In the genomic region with DNA sequence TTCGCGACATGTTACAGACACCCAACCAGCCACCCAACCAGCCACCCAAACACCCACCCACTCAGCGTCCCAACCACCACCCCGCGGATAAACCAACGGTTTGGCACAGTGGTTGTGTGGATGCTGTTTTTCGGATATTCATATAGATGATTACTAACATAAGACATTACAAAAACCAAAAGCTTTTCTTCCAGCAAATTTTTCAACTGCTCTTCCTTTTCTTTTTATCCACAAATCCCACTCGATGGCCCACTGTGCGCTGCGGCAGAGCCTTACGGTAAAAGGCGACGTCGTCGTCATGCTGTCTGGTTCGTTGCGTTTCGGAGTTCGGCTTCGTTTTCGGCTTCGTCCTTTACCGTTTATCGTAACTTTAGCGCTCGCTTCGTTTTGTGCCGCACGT, we compare ENCODE assay signal across 5 fruit fly cellular contexts.
TF ChIP-seq lines count a peak whose summit lies in the region.

No protein-coding gene starts in this region.

- TF ChIP-seq CTCF in whole organism, embryonic (GFP tag; optimal IDR thresholded peaks at IDR 0.05; lab: Kevin White, UChicago), result no peak

TF ChIP-seq in whole organism, adult, 20 proteins besides CTCF, POLR2A, EP300 and RAD21:
- TF ChIP-seq CG33017 (tag; optimal IDR thresholded peaks at IDR 0.05; lab: Kevin White, UChicago) (peak; percentile 35), ovo (GFP tag; optimal IDR thresholded peaks at IDR 0.05; lab: Kevin White, UChicago) (no peak), CG11617 (GFP tag; optimal IDR thresholded peaks at IDR 0.05; lab: Kevin White, UChicago) (no peak), CG7101 (tag; optimal IDR thresholded peaks at IDR 0.05; lab: Kevin White, UChicago) (no peak), CG5204 (GFP tag; optimal IDR thresholded peaks at IDR 0.05; lab: Kevin White, UChicago) (peak; percentile 15), CG12768 (GFP tag; optimal IDR thresholded peaks at IDR 0.05; lab: Kevin White, UChicago) (peak; percentile 26), CG1620 (GFP tag; optimal IDR thresholded peaks at IDR 0.05; lab: Kevin White, UChicago) (no peak), CG7045 (GFP tag; optimal IDR thresholded peaks at IDR 0.05; lab: Kevin White, UChicago) (peak; percentile 30), Mnt (GFP tag; optimal IDR thresholded peaks at IDR 0.05; lab: Kevin White, UChicago) (no peak), Clk (GFP tag; optimal IDR thresholded peaks at IDR 0.05; lab: Kevin White, UChicago) (peak; percentile 9)

TF ChIP-seq in whole organism, embryonic, 481 proteins besides CTCF, POLR2A, EP300 and RAD21 (continues in another document):
- TF ChIP-seq caup (GFP tag; optimal IDR thresholded peaks at IDR 0.05; lab: Kevin White, UChicago; ENCODE audit: severe bottlenecking) (peak; percentile 70), sr (GFP tag; IDR thresholded peaks at IDR 0.05; lab: Robert Waterston, UW) (no peak), ci (GFP tag; IDR thresholded peaks at IDR 0.05; lab: Robert Waterston, UW) (peak; percentile 84; the same call in 2 of the 3 replicates), CHES-1-like (GFP tag; optimal IDR thresholded peaks at IDR 0.05; lab: Kevin White, UChicago) (peak; percentile 25), nmo (GFP tag; optimal IDR thresholded peaks at IDR 0.05; lab: Kevin White, UChicago) (peak; percentile 48), CG2116 (GFP tag; optimal IDR thresholded peaks at IDR 0.05; lab: Kevin White, UChicago) (no peak), dmrt11E (tag; optimal IDR thresholded peaks at IDR 0.05; lab: Kevin White, UChicago) (peak; percentile 53), run (tag; optimal IDR thresholded peaks at IDR 0.05; lab: Kevin White, UChicago) (no peak), chinmo (GFP tag; IDR thresholded peaks at IDR 0.05; lab: Robert Waterston, UW; ENCODE audit: partially characterized antibody) (no peak), D19A (tag; optimal IDR thresholded peaks at IDR 0.05; lab: Kevin White, UChicago) (peak; percentile 9), ftz-f1 (GFP tag; optimal IDR thresholded peaks at IDR 0.05; lab: Kevin White, UChicago) (no peak), grau (tag; optimal IDR thresholded peaks at IDR 0.05; lab: Kevin White, UChicago) (peak; percentile 54), az2 (GFP tag; optimal IDR thresholded peaks at IDR 0.05; lab: Kevin White, UChicago) (peak; percentile 36), ken (GFP tag; IDR thresholded peaks at IDR 0.05; lab: Robert Waterston, UW) (peak; percentile 49; the same call in 2 of the 3 replicates), CG9817 (tag; optimal IDR thresholded peaks at IDR 0.05; lab: Kevin White, UChicago) (peak; percentile 43), ATbp (GFP tag; optimal IDR thresholded peaks at IDR 0.05; lab: Kevin White, UChicago) (peak; percentile 48), esg (GFP tag; conservative IDR thresholded peaks at IDR 0.05; lab: Robert Waterston, UW) (peak; percentile 64; the same call in 1 of the 2 replicates), gem (tag; optimal IDR thresholded peaks at IDR 0.05; lab: Kevin White, UChicago) (peak; percentile 73)

TF ChIP-seq in whole organism, prepupa, 60 proteins besides CTCF, POLR2A, EP300 and RAD21 (continues in another document):
- TF ChIP-seq fd85E (GFP tag; optimal IDR thresholded peaks at IDR 0.05; lab: Kevin White, UChicago) (no peak), net (GFP tag; optimal IDR thresholded peaks at IDR 0.05; lab: Kevin White, UChicago) (no peak), CG3032 (tag; optimal IDR thresholded peaks at IDR 0.05; lab: Kevin White, UChicago) (no peak), CG7368 (GFP tag; optimal IDR thresholded peaks at IDR 0.05; lab: Kevin White, UChicago) (peak; percentile 25), spab (GFP tag; optimal IDR thresholded peaks at IDR 0.05; lab: Kevin White, UChicago) (no peak), Blimp-1 (GFP tag; optimal IDR thresholded peaks at IDR 0.05; lab: Kevin White, UChicago) (no peak), Sox102F (GFP tag; optimal IDR thresholded peaks at IDR 0.05; lab: Kevin White, UChicago) (peak; percentile 11), esn (GFP tag; optimal IDR thresholded peaks at IDR 0.05; lab: Kevin White, UChicago) (no peak), pdm3 (GFP tag; optimal IDR thresholded peaks at IDR 0.05; lab: Kevin White, UChicago) (peak; percentile 33), Sox15 (GFP tag; optimal IDR thresholded peaks at IDR 0.05; lab: Kevin White, UChicago) (no peak), CG4318 (GFP tag; optimal IDR thresholded peaks at IDR 0.05; lab: Kevin White, UChicago) (no peak), CG6854 (GFP tag; optimal IDR thresholded peaks at IDR 0.05; lab: Kevin White, UChicago) (no peak), CG34406 (GFP tag; optimal IDR thresholded peaks at IDR 0.05; lab: Kevin White, UChicago) (no peak), topi (GFP tag; optimal IDR thresholded peaks at IDR 0.05; lab: Kevin White, UChicago) (peak; percentile 15), CG6163 (GFP tag; IDR thresholded peaks at IDR 0.05; lab: Robert Waterston, UW) (peak; percentile 76), CG32006 (GFP tag; optimal IDR thresholded peaks at IDR 0.05; lab: Kevin White, UChicago) (peak; percentile 16), svp (GFP tag; lab: Kevin White, UChicago) (peak; percentile 68), Met (GFP tag; optimal IDR thresholded peaks at IDR 0.05; lab: Kevin White, UChicago) (peak; percentile 17), Hr4 (GFP tag; optimal IDR thresholded peaks at IDR 0.05; lab: Kevin White, UChicago) (peak; percentile 18), eg (GFP tag; IDR thresholded peaks at IDR 0.05; lab: Robert Waterston, UW) (peak; percentile 79), CG3919 (GFP tag; optimal IDR thresholded peaks at IDR 0.05; lab: Kevin White, UChicago) (peak; percentile 28)

TF ChIP-seq in whole organism, pupa, 21 proteins besides CTCF, POLR2A, EP300 and RAD21:
- TF ChIP-seq rn (GFP tag; IDR thresholded peaks at IDR 0.05; lab: Robert Waterston, UW), result no peak
- TF ChIP-seq CG8159 (tag; optimal IDR thresholded peaks at IDR 0.05; lab: Kevin White, UChicago), result peak; percentile 30
- peak; percentile 59 for TF ChIP-seq Ets98B (GFP tag; IDR thresholded peaks at IDR 0.05; lab: Robert Waterston, UW)
- no peak for TF ChIP-seq CG9948 (tag; optimal IDR thresholded peaks at IDR 0.05; lab: Kevin White, UChicago)
- peak; percentile 32; the same call in 1 of the 2 replicates for TF ChIP-seq CG12605 (GFP tag; IDR thresholded peaks at IDR 0.05; lab: Robert Waterston, UW)
- TF ChIP-seq CG34367 (tag; optimal IDR thresholded peaks at IDR 0.05; lab: Kevin White, UChicago), result peak; percentile 15
- peak; percentile 26 for TF ChIP-seq Pif1B (GFP tag; optimal IDR thresholded peaks at IDR 0.05; lab: Kevin White, UChicago)
- TF ChIP-seq CG8301 (tag; optimal IDR thresholded peaks at IDR 0.05; lab: Kevin White, UChicago), result peak; percentile 25
- no peak for TF ChIP-seq gl (tag; optimal IDR thresholded peaks at IDR 0.05; lab: Kevin White, UChicago)
- TF ChIP-seq CG14655 (GFP tag; optimal IDR thresholded peaks at IDR 0.05; lab: Kevin White, UChicago), result peak; percentile 36
- no peak for TF ChIP-seq Snoo (tag; optimal IDR thresholded peaks at IDR 0.05; lab: Kevin White, UChicago)
- no peak for TF ChIP-seq D1 (tag; optimal IDR thresholded peaks at IDR 0.05; lab: Kevin White, UChicago)
- TF ChIP-seq CG15710 (tag; optimal IDR thresholded peaks at IDR 0.05; lab: Kevin White, UChicago), result peak; percentile 40
- TF ChIP-seq fd96Ca (GFP tag; IDR thresholded peaks at IDR 0.05; lab: Robert Waterston, UW), result peak; percentile 70
- TF ChIP-seq CG10348 (GFP tag; IDR thresholded peaks at IDR 0.05; lab: Robert Waterston, UW), result no peak
- TF ChIP-seq Pif1A (GFP tag; optimal IDR thresholded peaks at IDR 0.05; lab: Kevin White, UChicago), result no peak
- TF ChIP-seq CG13204 (GFP tag; optimal IDR thresholded peaks at IDR 0.05; lab: Kevin White, UChicago), result no peak
- no peak for TF ChIP-seq EcR (GFP tag; optimal IDR thresholded peaks at IDR 0.05; lab: Kevin White, UChicago)
- TF ChIP-seq CG4496 (GFP tag; IDR thresholded peaks at IDR 0.05; lab: Robert Waterston, UW), result peak; percentile 84
- no peak for TF ChIP-seq CG17806 (tag; optimal IDR thresholded peaks at IDR 0.05; lab: Kevin White, UChicago)
- peak; percentile 34; the same call in 1 of the 2 replicates for TF ChIP-seq CG32121 (GFP tag; IDR thresholded peaks at IDR 0.05; lab: Robert Waterston, UW)

TF ChIP-seq in whole organism, wandering third instar larva, 38 proteins besides CTCF, POLR2A, EP300 and RAD21 (continues in another document):
- TF ChIP-seq Hnf4 (GFP tag; optimal IDR thresholded peaks at IDR 0.05; lab: Kevin White, UChicago) (no peak), Abd-B (GFP tag; optimal IDR thresholded peaks at IDR 0.05; lab: Kevin White, UChicago) (no peak), usp (GFP tag; optimal IDR thresholded peaks at IDR 0.05; lab: Kevin White, UChicago) (no peak), dl (GFP tag; optimal IDR thresholded peaks at IDR 0.05; lab: Kevin White, UChicago; ENCODE audit: insufficient read depth in 1 of 2, partially characterized antibody in 2 of 2) (no peak), Mio (GFP tag; optimal IDR thresholded peaks at IDR 0.05; lab: Kevin White, UChicago) (no peak), Rel (GFP tag; optimal IDR thresholded peaks at IDR 0.05; lab: Kevin White, UChicago) (no peak), Rel (tag; optimal IDR thresholded peaks at IDR 0.05; lab: Kevin White, UChicago) (no peak), Sp1 (GFP tag; optimal IDR thresholded peaks at IDR 0.05; lab: Kevin White, UChicago) (peak; percentile 2), sv (GFP tag; optimal IDR thresholded peaks at IDR 0.05; lab: Kevin White, UChicago) (no peak), h (GFP tag; optimal IDR thresholded peaks at IDR 0.05; lab: Kevin White, UChicago) (peak; percentile 45), sage (GFP tag; optimal IDR thresholded peaks at IDR 0.05; lab: Kevin White, UChicago) (no peak), br (GFP tag; optimal IDR thresholded peaks at IDR 0.05; lab: Kevin White, UChicago) (peak; percentile 1), lola (GFP tag; optimal IDR thresholded peaks at IDR 0.05; lab: Kevin White, UChicago) (no peak), CrebA (GFP tag; optimal IDR thresholded peaks at IDR 0.05; lab: Kevin White, UChicago; ENCODE audit: borderline replicate concordance) (no peak), Hr83 (GFP tag; optimal IDR thresholded peaks at IDR 0.05; lab: Kevin White, UChicago; ENCODE audit: poor library complexity, severe bottlenecking) (no peak), OdsH (GFP tag; optimal IDR thresholded peaks at IDR 0.05; lab: Kevin White, UChicago) (no peak), N (GFP tag; optimal IDR thresholded peaks at IDR 0.05; lab: Kevin White, UChicago) (no peak), Jra (GFP tag; optimal IDR thresholded peaks at IDR 0.05; lab: Kevin White, UChicago) (no peak), GATAd (GFP tag; optimal IDR thresholded peaks at IDR 0.05; lab: Kevin White, UChicago) (no peak), Myc (optimal IDR thresholded peaks at IDR 0.05; lab: Kevin White, UChicago) (no peak), Dfd (GFP tag; optimal IDR thresholded peaks at IDR 0.05; lab: Kevin White, UChicago) (no peak), CG9705 (GFP tag; optimal IDR thresholded peaks at IDR 0.05; lab: Kevin White, UChicago) (no peak), dmrt93B (GFP tag; optimal IDR thresholded peaks at IDR 0.05; lab: Kevin White, UChicago) (no peak), tai (GFP tag; optimal IDR thresholded peaks at IDR 0.05; lab: Kevin White, UChicago) (no peak), brk (GFP tag; optimal IDR thresholded peaks at IDR 0.05; lab: Kevin White, UChicago) (no peak), jim (GFP tag; optimal IDR thresholded peaks at IDR 0.05; lab: Kevin White, UChicago) (no peak)
